Fruit fly (Drosophila melanogaster) whole organism, embryonic: Measurements from ENCODE around the gene feo.

ENCODE experiments used
- B-H1 ChIP-seq: fragments of 200-800 bp; sonication (Bioruptor generic); IDR thresholded peaks from 3 replicates; pipeline ENCODE4 v1.3.6; 2022; ENCODE audit warnings: missing biosample characterization, missing genetic modification characterization
- B-H2 ChIP-seq: fragments of 200-800 bp; sonication (Bioruptor generic); optimal IDR thresholded peaks from 2 replicates; lab custom pipeline; 2018; ENCODE audit warnings: missing biosample characterization, mild to moderate bottlenecking, missing genetic modification characterization
- Blimp-1 ChIP-seq: fragments of 200-800 bp; sonication (Bioruptor generic); optimal IDR thresholded peaks from 3 replicates; lab custom pipeline; 2018; ENCODE audit warnings: missing biosample characterization, missing genetic modification characterization, mild to moderate bottlenecking, moderate library complexity, missing genetic modification reagents
- CG11723 ChIP-seq: fragments of 200-800 bp; sonication (Bioruptor generic); optimal IDR thresholded peaks from 2 replicates; lab custom pipeline; 2017; ENCODE audit warnings: missing biosample characterization, mild to moderate bottlenecking, missing genetic modification characterization
- CG12391 ChIP-seq: fragments of 200-800 bp; sonication (Bioruptor generic); optimal IDR thresholded peaks from 3 replicates; lab custom pipeline; 2018; ENCODE audit warnings: missing biosample characterization, mild to moderate bottlenecking, missing genetic modification characterization, moderate library complexity
- CG13123 ChIP-seq: fragments of 200-800 bp; sonication (Bioruptor generic); optimal IDR thresholded peaks from 2 replicates; lab custom pipeline; 2016; ENCODE audit warnings: missing biosample characterization, missing genetic modification characterization
- CG13424 ChIP-seq: fragments of 200-800 bp; sonication (Bioruptor generic); optimal IDR thresholded peaks from 2 replicates; lab custom pipeline; 2019; ENCODE audit warnings: missing biosample characterization, mild to moderate bottlenecking, missing genetic modification characterization, moderate library complexity
- CG14050 ChIP-seq: fragments of 200-800 bp; sonication (Bioruptor generic); IDR thresholded peaks from 3 replicates; pipeline ENCODE4 v1.3.6; 2022; ENCODE audit warnings: missing biosample characterization, missing genetic modification characterization
- CG17359 ChIP-seq: fragments of 200-800 bp; sonication (Bioruptor generic); optimal IDR thresholded peaks from 3 replicates; lab custom pipeline; 2018; ENCODE audit warnings: missing biosample characterization, mild to moderate bottlenecking, missing genetic modification characterization, moderate library complexity
- CG18262 ChIP-seq: fragments of 200-800 bp; optimal IDR thresholded peaks from 3 replicates; lab custom pipeline; 2019; ENCODE audit warnings: missing biosample characterization, mild to moderate bottlenecking, missing genetic modification characterization, moderate library complexity
- CG2116 ChIP-seq: fragments of 200-800 bp; sonication (Bioruptor generic); optimal IDR thresholded peaks from 3 replicates; lab custom pipeline; 2018; ENCODE audit warnings: missing biosample characterization, mild to moderate bottlenecking, missing genetic modification characterization
- CG31441 ChIP-seq: fragments of 200-800 bp; sonication (Bioruptor generic); IDR thresholded peaks from 2 replicates; pipeline ENCODE4 v1.3.6; 2022; ENCODE audit warnings: missing biosample characterization, missing genetic modification characterization
- CG4404 ChIP-seq: fragments of 200-800 bp; sonication (Bioruptor generic); IDR thresholded peaks from 2 replicates; pipeline ENCODE4 v1.3.6; 2022; ENCODE audit warnings: missing biosample characterization, missing genetic modification characterization
- CG4707 ChIP-seq: fragments of 200-800 bp; sonication (Bioruptor generic); optimal IDR thresholded peaks from 2 replicates; lab custom pipeline; 2018; ENCODE audit warnings: missing biosample characterization, mild to moderate bottlenecking, missing genetic modification characterization, moderate library complexity
- CG7839 ChIP-seq: fragments of 200-800 bp; sonication (Bioruptor generic); optimal IDR thresholded peaks from 3 replicates; lab custom pipeline; 2018; ENCODE audit warnings: missing biosample characterization, mild to moderate bottlenecking, missing genetic modification characterization, moderate library complexity
- CG7987 ChIP-seq: fragments of 200-800 bp; sonication (Bioruptor generic); optimal IDR thresholded peaks from 2 replicates; lab custom pipeline; 2018; ENCODE audit warnings: missing biosample characterization, mild to moderate bottlenecking, missing genetic modification characterization, moderate library complexity
- CG8924 ChIP-seq: fragments of 200-800 bp; optimal IDR thresholded peaks from 3 replicates; lab custom pipeline; 2019; ENCODE audit warnings: missing biosample characterization, mild to moderate bottlenecking, missing genetic modification characterization, moderate library complexity
- CG8944 ChIP-seq: fragments of 200-800 bp; sonication (Bioruptor generic); optimal IDR thresholded peaks from 3 replicates; lab custom pipeline; 2016; ENCODE audit warnings: missing biosample characterization, missing genetic modification characterization
- CG9215 ChIP-seq: fragments of 200-800 bp; sonication (Bioruptor generic); IDR thresholded peaks from 2 replicates; pipeline ENCODE4 v1.3.6; 2022; ENCODE audit warnings: missing biosample characterization, missing genetic modification characterization
- Gsc ChIP-seq: fragments of 200-800 bp; sonication (Bioruptor generic); IDR thresholded peaks from 2 replicates; pipeline ENCODE4 v1.3.6; 2022; ENCODE audit warnings: missing biosample characterization, missing genetic modification characterization
- Hr39 ChIP-seq: fragments of >200 bp; optimal IDR thresholded peaks from 2 replicates; lab custom pipeline; 2017
- Hr51 ChIP-seq, 2 experiments: fragments of 200-800 bp; sonication (Bioruptor generic); optimal IDR thresholded peaks; 2 replicates in 1 of 2; 3 replicates in 1 of 2; lab custom pipeline; 2016 to 2018; ENCODE audit warnings: missing biosample characterization in 2 of 2, missing genetic modification characterization in 2 of 2, mild to moderate bottlenecking in 1 of 2, moderate library complexity in 1 of 2
- MTF-1 ChIP-seq: fragments of 200-800 bp; sonication (Bioruptor generic); optimal IDR thresholded peaks from 2 replicates; lab custom pipeline; 2018; ENCODE audit warnings: missing biosample characterization, mild to moderate bottlenecking, missing genetic modification characterization, borderline replicate concordance
- Mad ChIP-seq: fragments of 200-800 bp; sonication (Bioruptor generic); optimal IDR thresholded peaks from 2 replicates; lab custom pipeline; 2016; ENCODE audit warnings: missing biosample characterization, missing genetic modification characterization
- NC2β ChIP-seq: fragments of 200-800 bp; sonication (Bioruptor generic); optimal IDR thresholded peaks from 2 replicates; lab custom pipeline; 2016; ENCODE audit warnings: missing biosample characterization, missing genetic modification characterization
- NFAT ChIP-seq: fragments of 200-800 bp; sonication (Bioruptor generic); IDR thresholded peaks from 2 replicates; pipeline ENCODE4 v1.3.6; 2022; ENCODE audit warnings: missing biosample characterization, missing genetic modification characterization
- Oaz ChIP-seq: fragments of 200-800 bp; sonication (Bioruptor generic); IDR thresholded peaks from 2 replicates; pipeline ENCODE4 v1.3.6; 2022; ENCODE audit warnings: missing biosample characterization, missing genetic modification characterization
- Oli ChIP-seq: fragments of 200-800 bp; sonication (Bioruptor generic); optimal IDR thresholded peaks from 2 replicates; lab custom pipeline; 2018; ENCODE audit warnings: missing biosample characterization, mild to moderate bottlenecking, missing genetic modification characterization, moderate library complexity
- Opbp ChIP-seq: fragments of 200-800 bp; sonication (Bioruptor generic); IDR thresholded peaks from 3 replicates; pipeline ENCODE4 v1.3.6; 2022; ENCODE audit warnings: missing biosample characterization, missing genetic modification characterization; ENCODE audit not compliant: partially characterized antibody
- ase ChIP-seq: fragments of 200-800 bp; sonication (Bioruptor generic); IDR thresholded peaks from 3 replicates; pipeline ENCODE4 v1.3.6; 2022; ENCODE audit warnings: missing biosample characterization, missing genetic modification characterization
- cato ChIP-seq: fragments of 200-800 bp; sonication (Bioruptor generic); optimal IDR thresholded peaks from 2 replicates; lab custom pipeline; 2016; ENCODE audit warnings: missing biosample characterization, missing genetic modification characterization, borderline replicate concordance
- chm ChIP-seq: fragments of 200-800 bp; sonication (Bioruptor generic); IDR thresholded peaks from 2 replicates; pipeline ENCODE4 v1.3.6; 2022; ENCODE audit warnings: missing biosample characterization, missing genetic modification characterization
- chn ChIP-seq: fragments of 200-800 bp; sonication (Bioruptor generic); optimal IDR thresholded peaks from 2 replicates; lab custom pipeline; 2016; ENCODE audit warnings: missing biosample characterization, missing genetic modification characterization
- crol ChIP-seq: fragments of 200-800 bp; sonication (Bioruptor generic); IDR thresholded peaks from 2 replicates; pipeline ENCODE4 v1.3.6; 2022; ENCODE audit warnings: missing biosample characterization, missing genetic modification characterization
- en ChIP-seq: fragments of 200-800 bp; sonication (Bioruptor generic); optimal IDR thresholded peaks from 2 replicates; lab custom pipeline; 2016; ENCODE audit warnings: missing biosample characterization, missing genetic modification characterization
- ewg ChIP-seq: fragments of 200-800 bp; sonication (Bioruptor generic); optimal IDR thresholded peaks from 3 replicates; lab custom pipeline; 2017; ENCODE audit warnings: mild to moderate bottlenecking, missing biosample characterization, missing genetic modification reagents, missing genetic modification characterization
- exex ChIP-seq: fragments of 200-800 bp; sonication (Bioruptor generic); optimal IDR thresholded peaks from 4 replicates; lab custom pipeline; 2018; ENCODE audit warnings: missing biosample characterization, mild to moderate bottlenecking, missing genetic modification characterization, moderate library complexity
- ftz-f1 ChIP-seq: fragments of 200-800 bp; sonication (Bioruptor generic); optimal IDR thresholded peaks from 2 replicates; lab custom pipeline; 2016; ENCODE audit warnings: missing biosample characterization, missing genetic modification characterization
- fu2 ChIP-seq: fragments of 200-800 bp; sonication (Bioruptor generic); optimal IDR thresholded peaks from 2 replicates; lab custom pipeline; 2016; ENCODE audit warnings: missing biosample characterization, missing genetic modification characterization
- gem ChIP-seq: fragments of 200-800 bp; sonication (Bioruptor generic); optimal IDR thresholded peaks from 2 replicates; lab custom pipeline; 2019; ENCODE audit warnings: missing biosample characterization, mild to moderate bottlenecking, missing genetic modification characterization, moderate library complexity
- hth ChIP-seq: fragments of >200 bp; optimal IDR thresholded peaks from 2 replicates; lab custom pipeline; 2017; ENCODE audit warnings: inconsistent platforms
- odd ChIP-seq: fragments of 200-800 bp; sonication (Bioruptor generic); optimal IDR thresholded peaks from 2 replicates; lab custom pipeline; 2017; ENCODE audit warnings: missing biosample characterization, mild to moderate bottlenecking, missing genetic modification characterization
- pfk ChIP-seq: fragments of 200-800 bp; sonication (Bioruptor generic); optimal IDR thresholded peaks from 2 replicates; lab custom pipeline; 2018; ENCODE audit warnings: missing biosample characterization, mild to moderate bottlenecking, missing genetic modification characterization, moderate library complexity
- ro ChIP-seq: fragments of 200-800 bp; sonication (Bioruptor generic); IDR thresholded peaks from 2 replicates; pipeline ENCODE4 v1.3.6; 2022; ENCODE audit warnings: missing biosample characterization, missing genetic modification characterization
- row ChIP-seq: fragments of 200-800 bp; sonication (Bioruptor generic); IDR thresholded peaks from 3 replicates; pipeline ENCODE4 v1.3.6; 2022; ENCODE audit warnings: missing biosample characterization, missing genetic modification characterization
- sens ChIP-seq: fragments of 200-800 bp; sonication (Bioruptor generic); peaks from one replicate; lab custom pipeline; 2016; ENCODE audit warnings: missing biosample characterization, missing genetic modification characterization
- sim ChIP-seq: fragments of 200-800 bp; sonication (Bioruptor generic); IDR thresholded peaks from 2 replicates; pipeline ENCODE4 v1.3.6; 2022; ENCODE audit warnings: missing biosample characterization, missing genetic modification characterization
- sr ChIP-seq: fragments of 200-800 bp; sonication (Bioruptor generic); IDR thresholded peaks from 3 replicates; pipeline ENCODE4 v1.3.6; 2022; ENCODE audit warnings: missing biosample characterization, missing genetic modification characterization
- tin ChIP-seq: fragments of 200-800 bp; sonication (Bioruptor generic); optimal IDR thresholded peaks from 3 replicates; lab custom pipeline; 2016; ENCODE audit warnings: missing biosample characterization, missing genetic modification characterization
- tna ChIP-seq: fragments of 200-800 bp; sonication (Bioruptor generic); IDR thresholded peaks from 2 replicates; pipeline ENCODE4 v1.3.6; 2022; ENCODE audit warnings: missing biosample characterization, missing genetic modification characterization; ENCODE audit not compliant: partially characterized antibody
- tx ChIP-seq: fragments of 200-800 bp; sonication (Bioruptor generic); optimal IDR thresholded peaks from 2 replicates; lab custom pipeline; 2016; ENCODE audit warnings: missing biosample characterization, missing genetic modification characterization
- zen2 ChIP-seq: fragments of 200-800 bp; sonication (Bioruptor generic); IDR thresholded peaks from 3 replicates; pipeline ENCODE4 v1.3.6; 2022; ENCODE audit warnings: missing biosample characterization, missing genetic modification characterization; ENCODE audit not compliant: partially characterized antibody

Gene feo

DNA sequence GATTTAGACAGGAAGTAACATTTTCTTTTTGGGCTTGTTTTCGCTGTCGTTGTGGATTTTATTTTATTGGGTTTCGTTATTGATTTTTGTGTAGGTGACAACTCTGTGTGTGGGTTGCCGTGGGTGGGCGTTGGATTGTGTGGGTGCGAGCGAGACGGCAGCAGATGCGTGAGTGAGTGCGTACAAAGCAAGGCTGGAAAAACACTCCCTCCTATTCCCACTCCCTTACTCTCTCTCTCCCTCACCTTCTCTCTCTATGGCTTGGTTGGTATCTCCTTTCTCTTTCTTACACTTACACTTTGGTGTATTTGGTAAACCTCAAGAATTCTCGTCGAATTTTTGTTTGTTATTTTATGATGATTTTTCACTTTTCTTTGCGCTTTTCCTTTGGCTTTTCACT, 32.6 kb downstream of the feo start (continued):
- no peak for TF ChIP-seq pfk (GFP tag; lab: Kevin White, UChicago)
- TF ChIP-seq CG13424 (tag; lab: Kevin White, UChicago): no peak
- TF ChIP-seq CG11723 (GFP tag; lab: Kevin White, UChicago): no peak
- no peak for TF ChIP-seq CG12391 (tag; lab: Kevin White, UChicago)
- no peak for TF ChIP-seq ftz-f1 (GFP tag; lab: Kevin White, UChicago)
- no peak for TF ChIP-seq Hr39 (lab: Kevin White, UChicago)
- no peak for TF ChIP-seq exex (tag; lab: Kevin White, UChicago)
- 0 out of 3 replicates have a peak, but pooled peaks have one; percentile 41 for TF ChIP-seq sr (GFP tag; lab: Robert Waterston, UW)
- TF ChIP-seq ase: no peak
- TF ChIP-seq gem (tag; lab: Kevin White, UChicago): no peak
- no peak for TF ChIP-seq CG9215 (GFP tag; lab: Robert Waterston, UW)
- TF ChIP-seq CG2116 (GFP tag; lab: Kevin White, UChicago): no peak
- TF ChIP-seq Opbp (GFP tag; lab: Robert Waterston, UW): 0 out of 3 replicates have a peak, but pooled peaks have one; percentile 14
- no peak for TF ChIP-seq NFAT (GFP tag; lab: Robert Waterston, UW)
- TF ChIP-seq CG8944: no peak
- TF ChIP-seq ro (GFP tag; lab: Robert Waterston, UW): no peak
- TF ChIP-seq CG4707 (GFP tag; lab: Kevin White, UChicago): no peak
- TF ChIP-seq tx: no peak
- no peak for TF ChIP-seq tin (GFP tag; lab: Kevin White, UChicago)
- TF ChIP-seq NC2β (GFP tag; lab: Kevin White, UChicago): no peak
- TF ChIP-seq Gsc (GFP tag; lab: Robert Waterston, UW): no peak
- TF ChIP-seq sens (GFP tag; lab: Kevin White, UChicago): peak; percentile 68
- no peak for TF ChIP-seq CG13123 (GFP tag; lab: Kevin White, UChicago)
- no peak for TF ChIP-seq Oaz (GFP tag; lab: Robert Waterston, UW)
- no peak for TF ChIP-seq en
- TF ChIP-seq CG17359 (tag; lab: Kevin White, UChicago): no peak
- no peak for TF ChIP-seq Hr51 (GFP tag; optimal IDR thresholded peaks at IDR 0.05; lab: Kevin White, UChicago)
- no peak for TF ChIP-seq B-H2
- no peak for TF ChIP-seq CG4404
- no peak for TF ChIP-seq CG18262 (tag; lab: Kevin White, UChicago)
- TF ChIP-seq tna: no peak
- no peak for TF ChIP-seq Oli (tag; lab: Kevin White, UChicago)
- TF ChIP-seq CG8924 (tag; lab: Kevin White, UChicago): no peak
- TF ChIP-seq CG14050 (GFP tag; lab: Robert Waterston, UW): no peak
- TF ChIP-seq MTF-1 (GFP tag; lab: Kevin White, UChicago): no peak
- TF ChIP-seq CG31441 (GFP tag; lab: Robert Waterston, UW): no peak
- TF ChIP-seq ewg (GFP tag; lab: Kevin White, UChicago): no peak
- no peak for TF ChIP-seq zen2
- no peak for TF ChIP-seq row (GFP tag; lab: Robert Waterston, UW)
- TF ChIP-seq Blimp-1 (GFP tag; lab: Kevin White, UChicago): no peak
- TF ChIP-seq Mad (GFP tag; lab: Kevin White, UChicago): no peak
- TF ChIP-seq chm (GFP tag; lab: Robert Waterston, UW): no peak
- TF ChIP-seq hth: no peak
- no peak for TF ChIP-seq CG7987 (GFP tag; lab: Kevin White, UChicago)
- TF ChIP-seq crol: peak; percentile 57; the same call in 1 of the 2 replicates
- TF ChIP-seq fu2 (GFP tag; lab: Kevin White, UChicago): no peak
- TF ChIP-seq sim: no peak
- no peak for TF ChIP-seq odd (GFP tag; lab: Kevin White, UChicago)
- TF ChIP-seq B-H1 (GFP tag; lab: Robert Waterston, UW): no peak
- TF ChIP-seq chn (GFP tag; lab: Kevin White, UChicago): peak; percentile 73
- no peak for TF ChIP-seq cato (GFP tag; lab: Kevin White, UChicago)
- no peak for TF ChIP-seq CG7839 (tag; lab: Kevin White, UChicago)
